Worm (Caenorhabditis elegans) whole organism, young adult: ENCODE measurements around the gene Y46G5A.38.

ENCODE experiments used
- F22D6.2 ChIP-seq: sonication (generic microtip); optimal IDR thresholded peaks from 2 replicates; lab custom pipeline; 2016; ENCODE audit warnings: mild to moderate bottlenecking, missing genetic modification characterization, missing compliant biosample characterization
- K12H6.12 ChIP-seq: fragments of 200-800 bp; sonication (Bioruptor generic); optimal IDR thresholded peaks from 2 replicates; lab custom pipeline; 2018; ENCODE audit warnings: mild to moderate bottlenecking, missing genetic modification characterization, missing compliant biosample characterization
- T07F8.4 ChIP-seq: sonication (generic microtip); optimal IDR thresholded peaks from 2 replicates; lab custom pipeline; 2016; ENCODE audit warnings: mild to moderate bottlenecking, missing genetic modification characterization, moderate library complexity, missing compliant biosample characterization
- T26A5.8 ChIP-seq: sonication (generic microtip); optimal IDR thresholded peaks from 2 replicates; lab custom pipeline; 2016; ENCODE audit warnings: missing genetic modification characterization, missing compliant biosample characterization
- ama-1 ChIP-seq, 3 experiments: fragments of 150-350 bp in 1 of 3; sonication (generic microtip) in 2 of 3; optimal IDR thresholded peaks; 2 replicates each; lab custom pipeline; 2014 to 2018; ENCODE audit warnings: missing biosample characterization in 2 of 3, missing genetic modification characterization in 2 of 3, missing genetic modification reagents in 2 of 3
- atf-7 ChIP-seq: sonication (generic microtip); optimal IDR thresholded peaks from 2 replicates; lab custom pipeline; 2017; ENCODE audit warnings: mild to moderate bottlenecking, missing genetic modification characterization, missing compliant biosample characterization
- attf-3 ChIP-seq: fragments of 200-800 bp; sonication (Bioruptor generic); conservative IDR thresholded peaks from 2 replicates; pipeline ENCODE4 v1.3.6; 2022; ENCODE audit warnings: missing genetic modification reagents, missing genetic modification characterization, missing compliant biosample characterization
- attf-5 ChIP-seq: fragments of 200-800 bp; sonication (Bioruptor generic); optimal IDR thresholded peaks from 2 replicates; lab custom pipeline; 2018; ENCODE audit warnings: mild to moderate bottlenecking, missing genetic modification characterization, missing compliant biosample characterization
- ccch-3 ChIP-seq: fragments of 200-800 bp; sonication (Bioruptor generic); optimal IDR thresholded peaks from 2 replicates; lab custom pipeline; 2018; ENCODE audit warnings: mild to moderate bottlenecking, missing genetic modification characterization, missing compliant biosample characterization
- cebp-1 ChIP-seq, 2 experiments: fragments of 200-800 bp in 1 of 2; sonication (Bioruptor generic) in 1 of 2; sonication (generic microtip) in 1 of 2; IDR thresholded peaks in 1 of 2; optimal IDR thresholded peaks in 1 of 2; 2 replicates each; pipeline versions ENCODE4 v1.3.6 to Lab custom; 2017 to 2022; ENCODE audit warnings: missing compliant biosample characterization in 2 of 2, missing genetic modification characterization in 2 of 2, mild to moderate bottlenecking in 1 of 2, missing genetic modification reagents in 1 of 2, moderate library complexity in 1 of 2
- ceh-100 ChIP-seq: fragments of 200-800 bp; sonication (Bioruptor generic); IDR thresholded peaks from 2 replicates; pipeline ENCODE4 v1.3.6; 2022; ENCODE audit warnings: missing genetic modification reagents, missing genetic modification characterization, missing compliant biosample characterization
- ceh-40 ChIP-seq: fragments of 200-800 bp; sonication (Bioruptor generic); IDR thresholded peaks from 2 replicates; pipeline ENCODE4 v1.3.6; 2022; ENCODE audit warnings: missing genetic modification characterization, missing compliant biosample characterization
- die-1 ChIP-seq: sonication (generic microtip); optimal IDR thresholded peaks from 2 replicates; lab custom pipeline; 2016; ENCODE audit warnings: missing genotype, mild to moderate bottlenecking, missing genetic modification characterization, missing compliant biosample characterization
- ets-4 ChIP-seq: fragments of 200-800 bp; sonication (Bioruptor generic); optimal IDR thresholded peaks from 2 replicates; lab custom pipeline; 2018; ENCODE audit warnings: mild to moderate bottlenecking, missing genetic modification characterization, missing compliant biosample characterization
- hlh-26 ChIP-seq: fragments of 200-800 bp; sonication (Bioruptor generic); conservative IDR thresholded peaks from 2 replicates; pipeline ENCODE4 v1.3.6; 2022; ENCODE audit warnings: missing genetic modification reagents, missing genetic modification characterization, missing compliant biosample characterization
- hmg-1.2 ChIP-seq: fragments of 200-800 bp; sonication (Bioruptor generic); IDR thresholded peaks from 2 replicates; pipeline ENCODE4 v1.3.6; 2022; ENCODE audit warnings: missing genetic modification reagents, missing genetic modification characterization, missing compliant biosample characterization
- hrde-1 ChIP-seq: sonication (generic microtip); optimal IDR thresholded peaks from 2 replicates; lab custom pipeline; 2016; ENCODE audit warnings: missing genetic modification characterization, mild to moderate bottlenecking, missing compliant biosample characterization, moderate library complexity, missing genotype, missing genetic modification reagents, borderline replicate concordance
- lin-26 ChIP-seq: fragments of 200-800 bp; sonication (Bioruptor generic); IDR thresholded peaks from 2 replicates; pipeline ENCODE4 v1.3.6; 2022; ENCODE audit warnings: missing genetic modification reagents, missing genetic modification characterization, missing compliant biosample characterization
- lin-35 ChIP-seq, 3 experiments: fragments of 150-350 bp in 2 of 3; sonication (generic microtip) in 1 of 3; optimal IDR thresholded peaks; 2 replicates each; lab custom pipeline; 2014 to 2018; ENCODE audit warnings: missing biosample characterization in 3 of 3, missing genetic modification characterization in 3 of 3, missing genetic modification reagents in 3 of 3
- lin-54 ChIP-seq: fragments of 200-800 bp; sonication (Bioruptor generic); optimal IDR thresholded peaks from 2 replicates; lab custom pipeline; 2018; ENCODE audit warnings: mild to moderate bottlenecking, missing genetic modification characterization, missing compliant biosample characterization
- lir-1 ChIP-seq: fragments of 200-800 bp; sonication (Bioruptor generic); conservative IDR thresholded peaks from 2 replicates; pipeline ENCODE4 v1.3.6; 2022; ENCODE audit warnings: missing genetic modification reagents, missing genetic modification characterization, missing compliant biosample characterization
- lsl-1 ChIP-seq: fragments of 200-800 bp; sonication (Bioruptor generic); optimal IDR thresholded peaks from 2 replicates; lab custom pipeline; 2018; ENCODE audit warnings: mild to moderate bottlenecking, missing genetic modification characterization, moderate library complexity, missing compliant biosample characterization
- madf-3 ChIP-seq: fragments of 200-800 bp; sonication (Bioruptor generic); IDR thresholded peaks from 2 replicates; pipeline ENCODE4 v1.3.6; 2022; ENCODE audit warnings: missing genetic modification reagents, missing genetic modification characterization, missing compliant biosample characterization
- mcd-1 ChIP-seq: fragments of 200-800 bp; sonication (Bioruptor generic); IDR thresholded peaks from 2 replicates; pipeline ENCODE4 v1.3.6; 2022; ENCODE audit warnings: missing genetic modification reagents, missing genetic modification characterization, missing compliant biosample characterization
- nfyb-1 ChIP-seq: fragments of 200-800 bp; sonication (Bioruptor generic); IDR thresholded peaks from 2 replicates; pipeline ENCODE4 v1.3.6; 2022; ENCODE audit warnings: missing genetic modification reagents, missing genetic modification characterization, missing compliant biosample characterization
- nhr-120 ChIP-seq: fragments of 200-800 bp; sonication (Bioruptor generic); IDR thresholded peaks from 2 replicates; pipeline ENCODE4 v1.3.6; 2022; ENCODE audit warnings: missing genetic modification characterization, missing compliant biosample characterization
- nhr-179 ChIP-seq: sonication (generic microtip); optimal IDR thresholded peaks from 2 replicates; lab custom pipeline; 2016; ENCODE audit warnings: mild to moderate bottlenecking, missing genetic modification characterization, missing compliant biosample characterization
- nhr-80 ChIP-seq: sonication (generic microtip); optimal IDR thresholded peaks from 2 replicates; lab custom pipeline; 2016; ENCODE audit warnings: missing genetic modification characterization, missing compliant biosample characterization
- rcor-1 ChIP-seq: fragments of 200-800 bp; sonication (Bioruptor generic); IDR thresholded peaks from 2 replicates; pipeline ENCODE4 v1.3.6; 2022; ENCODE audit warnings: missing genetic modification reagents, missing genetic modification characterization, missing compliant biosample characterization
- rec-8 ChIP-seq, 2 experiments: sonication (generic microtip); optimal IDR thresholded peaks; 2 replicates each; lab custom pipeline; 2016; ENCODE audit warnings: mild to moderate bottlenecking in 2 of 2, missing genetic modification characterization in 2 of 2, missing genetic modification reagents in 2 of 2, missing genotype in 2 of 2, missing biosample characterization in 1 of 2, missing compliant biosample characterization in 1 of 2, moderate library complexity in 1 of 2
- sea-2 ChIP-seq: fragments of 200-800 bp; sonication (Bioruptor generic); IDR thresholded peaks from 2 replicates; pipeline ENCODE4 v1.3.6; 2022; ENCODE audit warnings: missing genetic modification characterization, missing compliant biosample characterization
- snpc-4 ChIP-seq, 5 experiments: fragments of 150-350 bp in 1 of 5; sonication (generic microtip) in 4 of 5; optimal IDR thresholded peaks; 2 replicates each; lab custom pipeline; 2014 to 2018; ENCODE audit warnings: missing genetic modification characterization in 5 of 5, missing biosample characterization in 3 of 5, antibody characterized with exemption in 2 of 5, mild to moderate bottlenecking in 2 of 5, missing compliant biosample characterization in 2 of 5, missing genotype in 2 of 5, moderate library complexity in 2 of 5, missing genetic modification reagents in 1 of 5
- tbp1 ChIP-seq: fragments of 200-800 bp; sonication (Bioruptor generic); optimal IDR thresholded peaks from 2 replicates; lab custom pipeline; 2018; ENCODE audit warnings: mild to moderate bottlenecking, missing genetic modification characterization, missing compliant biosample characterization
- tbx-9 ChIP-seq: sonication (generic microtip); optimal IDR thresholded peaks from 2 replicates; lab custom pipeline; 2016; ENCODE audit warnings: borderline replicate concordance, missing genetic modification characterization, inconsistent platforms, missing compliant biosample characterization
- unc-130 ChIP-seq: sonication (generic microtip); optimal IDR thresholded peaks from 2 replicates; lab custom pipeline; 2016; ENCODE audit warnings: missing genetic modification reagents, missing genetic modification characterization, missing compliant biosample characterization
- zfh-2 ChIP-seq: fragments of 200-800 bp; sonication (Bioruptor generic); conservative IDR thresholded peaks from 2 replicates; pipeline ENCODE4 v1.3.6; 2022; ENCODE audit warnings: missing genetic modification reagents, missing genetic modification characterization, missing compliant biosample characterization
- ztf-3 ChIP-seq: fragments of 200-800 bp; sonication (Bioruptor generic); optimal IDR thresholded peaks from 2 replicates; lab custom pipeline; 2018; ENCODE audit warnings: mild to moderate bottlenecking, missing genetic modification characterization, missing compliant biosample characterization

Y46G5A.38 gene

ce11 chrII:12805161-12805560 lies 21.7 kb upstream of the Y46G5A.38 start, which contains the start of the genes Y46G5A.18 and Y46G5A.47:
TSS of gene Y46G5A.18 (minus strand) at chrII:12805261.
TSS of gene Y46G5A.47 (minus strand) at chrII:12805306.
- TF ChIP-seq T26A5.8 (tag; lab: Kevin White, UChicago): no peak
- TF ChIP-seq ccch-3 (GFP tag; lab: Kevin White, UChicago): no peak
- no peak for TF ChIP-seq tbx-9
- no peak for TF ChIP-seq nfyb-1
- no peak for TF ChIP-seq attf-3
- TF ChIP-seq hrde-1: no peak
- TF ChIP-seq nhr-80 (tag; lab: Kevin White, UChicago): no peak
- TF ChIP-seq lin-26 (GFP tag; lab: Robert Waterston, UW): no peak
- TF ChIP-seq ama-1 (optimal IDR thresholded peaks at IDR 0.05; lab: Kevin White, UChicago): no peak
- TF ChIP-seq ama-1 (GFP tag; optimal IDR thresholded peaks at IDR 0.05; lab: Kevin White, UChicago): no peak
- TF ChIP-seq ceh-100 (GFP tag; lab: Robert Waterston, UW): no peak
- no peak for TF ChIP-seq rec-8 (tag; optimal IDR thresholded peaks at IDR 0.05; lab: Kevin White, UChicago)
- TF ChIP-seq ztf-3 (GFP tag; lab: Kevin White, UChicago): no peak
- TF ChIP-seq sea-2 (GFP tag; lab: Robert Waterston, UW): no peak
- no peak for TF ChIP-seq lir-1 (GFP tag; lab: Robert Waterston, UW)
- TF ChIP-seq madf-3: no peak
- no peak for TF ChIP-seq ceh-40 (GFP tag; lab: Robert Waterston, UW)
- no peak for TF ChIP-seq ets-4
- no peak for TF ChIP-seq hmg-1.2 (GFP tag; lab: Robert Waterston, UW)
- TF ChIP-seq hlh-26: no peak
- no peak for TF ChIP-seq F22D6.2 (tag; lab: Kevin White, UChicago)

- TF ChIP-seq T07F8.4 (tag; lab: Kevin White, UChicago) (no peak), zfh-2 (peak; percentile 92), atf-7 (tag; lab: Kevin White, UChicago) (peak; percentile 17), hmg-1.2 (GFP tag; lab: Robert Waterston, UW) (peak; percentile 85), rcor-1 (GFP tag; lab: Robert Waterston, UW) (peak; percentile 16; the same call in 1 of the 2 replicates), lin-54 (GFP tag; lab: Kevin White, UChicago) (peak; percentile 14), tbp1 (GFP tag; lab: Kevin White, UChicago) (peak; percentile 3), nhr-179 (no peak), mcd-1 (GFP tag; lab: Robert Waterston, UW) (peak; percentile 57), lsl-1 (GFP tag; lab: Kevin White, UChicago) (peak; percentile 17), cebp-1 (GFP tag; IDR thresholded peaks at IDR 0.05; lab: Robert Waterston, UW) (no peak), cebp-1 (tag; optimal IDR thresholded peaks at IDR 0.05; lab: Kevin White, UChicago) (peak; percentile 55), lin-35 (GFP tag; optimal IDR thresholded peaks at IDR 0.05; lab: Kevin White, UChicago) (peak in 1 of 3 experiments; percentile 54), nhr-120 (GFP tag; lab: Robert Waterston, UW) (no peak), unc-130 (GFP tag; lab: Kevin White, UChicago) (no peak), snpc-4 (GFP tag; optimal IDR thresholded peaks at IDR 0.05; lab: Kevin White, UChicago) (no peak), snpc-4 (tag; optimal IDR thresholded peaks at IDR 0.05; lab: Kevin White, UChicago) (peak in 1 of 4 experiments; percentile 40), die-1 (no peak), attf-5 (peak; percentile 40), nfyb-1 (0 out of 2 replicates have a peak, but pooled peaks have one; percentile 28), K12H6.12 (tag; lab: Kevin White, UChicago) (peak; percentile 28)
- TF ChIP-seq, all 124 proteins: peak for 14
These were observed 21.0 kb upstream of the Y46G5A.38 start for ce11 chrII:12805765-12806384.
